Worm (Caenorhabditis elegans): ENCODE data around the gene F54H5.14.

The F54H5.14 gene

ce11 chrII:6625302-6625701, at the start of gene F54H5.14:
Gene F54H5.14 (minus strand): TSS chrII:6625402.
- TF ChIP-seq tra-4 (tag; optimal IDR thresholded peaks at IDR 0.05): no peak
- TF ChIP-seq ama-1 (optimal IDR thresholded peaks at IDR 0.05): no peak
- no peak for TF ChIP-seq ceh-13 (GFP tag; optimal IDR thresholded peaks at IDR 0.05)
- no peak for TF ChIP-seq hmg-4 (GFP tag; optimal IDR thresholded peaks at IDR 0.05)
- no peak for TF ChIP-seq hmbx-1 (tag; optimal IDR thresholded peaks at IDR 0.05)
- no peak for TF ChIP-seq scrt-1 (GFP tag; IDR thresholded peaks at IDR 0.05)
- no peak for TF ChIP-seq ceh-36 (tag; optimal IDR thresholded peaks at IDR 0.05)
- no peak for TF ChIP-seq F13C5.2 (tag; optimal IDR thresholded peaks at IDR 0.05)
- no peak for TF ChIP-seq tbx-11 (GFP tag; IDR thresholded peaks at IDR 0.05)
- TF ChIP-seq flt-1 (GFP tag; IDR thresholded peaks at IDR 0.05): no peak
- no peak for TF ChIP-seq ets-7 (tag; optimal IDR thresholded peaks at IDR 0.05)
- TF ChIP-seq aly-1 (tag; optimal IDR thresholded peaks at IDR 0.05): no peak
- TF ChIP-seq hnd-1 (tag; optimal IDR thresholded peaks at IDR 0.05): no peak
- TF ChIP-seq tbx-37 (GFP tag; conservative IDR thresholded peaks at IDR 0.05): no peak

DNA sequence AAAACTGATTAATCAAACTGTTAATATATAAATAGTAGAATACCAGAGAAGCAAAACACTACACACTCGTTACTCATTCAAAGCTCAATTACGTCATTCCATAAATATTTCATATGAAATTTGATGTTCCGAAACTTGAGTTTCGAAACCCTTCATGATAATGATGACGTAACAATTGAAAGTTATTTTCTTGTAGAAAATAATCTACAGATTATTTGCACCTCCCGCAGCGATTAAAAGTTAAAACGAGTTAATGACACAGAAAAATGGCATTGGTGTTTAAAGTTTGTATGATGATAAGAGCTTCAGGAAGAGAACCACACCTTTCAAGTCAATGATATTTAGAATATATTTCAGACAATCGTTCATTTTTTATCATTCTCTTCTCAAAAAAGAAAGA, 48.7 kb upstream of the F54H5.14 start, which contains the start of gene H43E16.1:
Gene H43E16.1, plus strand, starts transcription at position 375 of the 400 bp plus-strand sequence.
- TF ChIP-seq aly-1 (tag; optimal IDR thresholded peaks at IDR 0.05): no peak
- TF ChIP-seq scrt-1 (GFP tag; IDR thresholded peaks at IDR 0.05): no peak
- no peak for TF ChIP-seq ets-7 (tag; optimal IDR thresholded peaks at IDR 0.05)
- TF ChIP-seq tbx-11 (GFP tag; IDR thresholded peaks at IDR 0.05): no peak
- TF ChIP-seq tra-4 (tag; optimal IDR thresholded peaks at IDR 0.05): no peak

ce11 chrII:6668496-6668895, 43.3 kb upstream of the F54H5.14 start:
- TF ChIP-seq tra-4 (tag; optimal IDR thresholded peaks at IDR 0.05) (no peak), scrt-1 (GFP tag; IDR thresholded peaks at IDR 0.05) (no peak), ama-1 (optimal IDR thresholded peaks at IDR 0.05) (no peak), tbx-37 (GFP tag; conservative IDR thresholded peaks at IDR 0.05) (no peak), sea-1 (GFP tag; conservative IDR thresholded peaks at IDR 0.05) (no peak), flt-1 (GFP tag; IDR thresholded peaks at IDR 0.05) (no peak), ets-7 (tag; optimal IDR thresholded peaks at IDR 0.05) (no peak), hmg-4 (GFP tag; optimal IDR thresholded peaks at IDR 0.05) (no peak), ceh-36 (tag; optimal IDR thresholded peaks at IDR 0.05) (no peak), B0310.2 (tag; optimal IDR thresholded peaks at IDR 0.05) (no peak), hmbx-1 (tag; optimal IDR thresholded peaks at IDR 0.05) (no peak), tbx-11 (GFP tag; IDR thresholded peaks at IDR 0.05) (no peak), F13C5.2 (tag; optimal IDR thresholded peaks at IDR 0.05) (no peak), aly-1 (tag; optimal IDR thresholded peaks at IDR 0.05) (no peak), hnd-1 (tag; optimal IDR thresholded peaks at IDR 0.05) (no peak), pes-1 (GFP tag; IDR thresholded peaks at IDR 0.05) (no peak), ceh-13 (GFP tag; optimal IDR thresholded peaks at IDR 0.05) (no peak)

ce11 chrII:6667534-6667933, 42.3 kb upstream of the F54H5.14 start:
- TF ChIP-seq flt-1 (GFP tag; IDR thresholded peaks at IDR 0.05): no peak
- no peak for TF ChIP-seq hmg-4 (GFP tag; optimal IDR thresholded peaks at IDR 0.05)

ce11 chrII:6666598-6666997, 41.4 kb upstream of the F54H5.14 start, which contains the start of gene T19D12.1:
Gene T19D12.1 (plus strand): TSS chrII:6666898.
- no peak for TF ChIP-seq scrt-1 (GFP tag; IDR thresholded peaks at IDR 0.05)
- TF ChIP-seq sea-1 (GFP tag; conservative IDR thresholded peaks at IDR 0.05): no peak
- no peak for TF ChIP-seq hmbx-1 (tag; optimal IDR thresholded peaks at IDR 0.05)
- TF ChIP-seq pes-1 (GFP tag; IDR thresholded peaks at IDR 0.05): no peak
- no peak for TF ChIP-seq aly-1 (tag; optimal IDR thresholded peaks at IDR 0.05)
- no peak for TF ChIP-seq F13C5.2 (tag; optimal IDR thresholded peaks at IDR 0.05)
- TF ChIP-seq hnd-1 (tag; optimal IDR thresholded peaks at IDR 0.05): no peak

DNA sequence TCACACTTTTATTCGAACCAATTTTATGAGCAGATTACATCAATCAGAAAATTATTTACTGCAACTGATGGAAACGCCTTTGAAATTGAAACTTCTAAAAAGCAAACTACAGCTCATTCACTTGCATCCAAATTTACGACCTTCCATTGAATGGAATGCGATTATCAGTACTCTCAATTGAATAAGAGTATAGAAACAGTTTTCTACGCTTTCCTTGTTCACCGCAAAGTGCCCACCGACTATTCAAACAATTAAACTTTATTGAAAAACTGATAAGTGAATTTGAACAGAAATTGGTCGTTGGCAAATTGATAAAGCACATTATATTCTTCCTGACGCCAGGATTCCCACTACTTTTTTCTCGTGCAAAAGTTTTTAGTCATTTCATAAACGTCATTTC, 40.7 kb upstream of the F54H5.14 start:
- TF ChIP-seq ceh-36 (tag; optimal IDR thresholded peaks at IDR 0.05) (no peak), flt-1 (GFP tag; IDR thresholded peaks at IDR 0.05) (no peak), hmbx-1 (tag; optimal IDR thresholded peaks at IDR 0.05) (no peak)

- TF ChIP-seq F13C5.2 (tag; optimal IDR thresholded peaks at IDR 0.05) (no peak), tra-4 (tag; optimal IDR thresholded peaks at IDR 0.05) (no peak), B0310.2 (tag; optimal IDR thresholded peaks at IDR 0.05) (no peak), ama-1 (optimal IDR thresholded peaks at IDR 0.05) (no peak), pes-1 (GFP tag; IDR thresholded peaks at IDR 0.05) (no peak), ceh-13 (GFP tag; optimal IDR thresholded peaks at IDR 0.05) (no peak), tbx-37 (GFP tag; conservative IDR thresholded peaks at IDR 0.05) (no peak), tbx-11 (GFP tag; IDR thresholded peaks at IDR 0.05) (no peak), hmg-4 (GFP tag; optimal IDR thresholded peaks at IDR 0.05) (no peak), flt-1 (GFP tag; IDR thresholded peaks at IDR 0.05) (no peak)
These were observed 38.6 kb upstream of the F54H5.14 start for ce11 chrII:6663799-6664198.

DNA sequence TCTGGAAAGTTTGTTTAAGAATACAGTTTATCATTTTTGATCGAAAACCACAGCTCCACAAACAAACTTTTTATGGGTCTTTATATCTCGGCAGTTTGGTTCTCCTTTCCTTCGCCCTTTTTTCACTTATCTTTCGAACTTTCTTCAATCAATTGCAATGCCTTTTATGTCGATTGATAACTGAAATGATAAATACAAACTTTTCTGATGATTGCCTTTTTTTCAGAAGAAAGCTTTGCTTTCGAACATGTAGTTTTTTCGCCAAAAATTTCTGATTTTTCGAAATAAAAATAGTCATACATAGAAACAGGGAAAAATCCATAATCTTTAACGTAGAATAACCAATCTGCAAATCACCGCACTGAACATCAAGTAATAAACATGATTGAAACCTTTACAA, 36.0 kb upstream of the F54H5.14 start, which contains the start of gene T19D12.2:
Gene T19D12.2, plus strand, starts transcription at position 125 of the 400 bp plus-strand sequence.
- TF ChIP-seq tbx-37 (GFP tag; conservative IDR thresholded peaks at IDR 0.05) (no peak), tra-4 (tag; optimal IDR thresholded peaks at IDR 0.05) (no peak), ama-1 (optimal IDR thresholded peaks at IDR 0.05) (no peak), B0310.2 (tag; optimal IDR thresholded peaks at IDR 0.05) (no peak)

DNA sequence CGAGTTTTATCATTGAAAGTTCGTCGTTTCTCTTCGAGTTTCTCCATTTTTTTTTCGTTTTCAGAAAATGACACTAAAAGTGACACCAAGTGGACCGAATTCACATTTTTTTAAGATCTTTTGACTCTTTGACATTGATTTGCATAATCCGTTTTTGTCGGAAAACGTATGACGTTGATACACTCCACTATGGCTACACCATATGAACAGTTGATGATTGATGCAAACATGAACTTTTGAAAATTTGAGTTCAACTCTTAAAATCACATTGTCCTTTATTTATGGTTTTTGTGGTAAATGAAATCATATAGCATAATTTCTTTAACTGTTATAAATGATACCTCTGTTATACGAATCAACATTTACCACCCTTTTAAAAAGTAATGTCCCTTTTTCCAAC, 33.6 kb upstream of the F54H5.14 start, which contains the start of gene T19D12.10:
Gene T19D12.10, minus strand, starts transcription at position 101 of the 400 bp plus-strand sequence.
- no peak for TF ChIP-seq scrt-1 (GFP tag; IDR thresholded peaks at IDR 0.05)
- TF ChIP-seq aly-1 (tag; optimal IDR thresholded peaks at IDR 0.05): no peak
- TF ChIP-seq ets-7 (tag; optimal IDR thresholded peaks at IDR 0.05): no peak
- TF ChIP-seq sea-1 (GFP tag; conservative IDR thresholded peaks at IDR 0.05): no peak
- no peak for TF ChIP-seq tbx-37 (GFP tag; conservative IDR thresholded peaks at IDR 0.05)
- TF ChIP-seq ceh-13 (GFP tag; optimal IDR thresholded peaks at IDR 0.05): no peak
- no peak for TF ChIP-seq hmbx-1 (tag; optimal IDR thresholded peaks at IDR 0.05)
- no peak for TF ChIP-seq F13C5.2 (tag; optimal IDR thresholded peaks at IDR 0.05)
- no peak for TF ChIP-seq ceh-36 (tag; optimal IDR thresholded peaks at IDR 0.05)
- no peak for TF ChIP-seq B0310.2 (tag; optimal IDR thresholded peaks at IDR 0.05)
- no peak for TF ChIP-seq ama-1 (optimal IDR thresholded peaks at IDR 0.05)
- no peak for TF ChIP-seq flt-1 (GFP tag; IDR thresholded peaks at IDR 0.05)
- no peak for TF ChIP-seq tbx-11 (GFP tag; IDR thresholded peaks at IDR 0.05)
- TF ChIP-seq tra-4 (tag; optimal IDR thresholded peaks at IDR 0.05): no peak
- TF ChIP-seq pes-1 (GFP tag; IDR thresholded peaks at IDR 0.05): no peak
- TF ChIP-seq hmg-4 (GFP tag; optimal IDR thresholded peaks at IDR 0.05): no peak
- TF ChIP-seq hnd-1 (tag; optimal IDR thresholded peaks at IDR 0.05): no peak

Measured in whole organism, early embryonic.